Worm (Caenorhabditis elegans): ENCODE results near the gene F53B7.7.

- TF ChIP-seq ama-1 (optimal IDR thresholded peaks at IDR 0.05), result no peak
- no peak for TF ChIP-seq pes-1 (GFP tag; IDR thresholded peaks at IDR 0.05)
- no peak for TF ChIP-seq B0310.2 (tag; optimal IDR thresholded peaks at IDR 0.05)
- TF ChIP-seq hmg-4 (GFP tag; optimal IDR thresholded peaks at IDR 0.05), result no peak
- TF ChIP-seq tbx-11 (GFP tag; IDR thresholded peaks at IDR 0.05), result no peak
- no peak for TF ChIP-seq aly-1 (tag; optimal IDR thresholded peaks at IDR 0.05)
- no peak for TF ChIP-seq tra-4 (tag; optimal IDR thresholded peaks at IDR 0.05)
- TF ChIP-seq hmbx-1 (tag; optimal IDR thresholded peaks at IDR 0.05), result no peak
- TF ChIP-seq sea-1 (GFP tag; conservative IDR thresholded peaks at IDR 0.05), result no peak
- no peak for TF ChIP-seq ets-7 (tag; optimal IDR thresholded peaks at IDR 0.05)
- no peak for TF ChIP-seq tbx-37 (GFP tag; conservative IDR thresholded peaks at IDR 0.05)
These were observed 13.5 kb downstream of the F53B7.7 start, which contains the start of gene C13G3.1 for ce11 chrV:11012419-11012818.
